Worm (Caenorhabditis elegans) whole organism, L3 larva: ENCODE data around the gene str-68.

Source experiments
- R02D3.7 ChIP-seq: fragments of 150-350 bp; optimal IDR thresholded peaks from 2 replicates; lab custom pipeline; 2014; ENCODE audit warnings: missing biosample characterization, missing genetic modification characterization
- ZK546.5 ChIP-seq: sonication (generic microtip); optimal IDR thresholded peaks from 2 replicates; lab custom pipeline; 2017; ENCODE audit warnings: missing biosample characterization, missing genetic modification characterization
- ceh-16 ChIP-seq: sonication (generic microtip); optimal IDR thresholded peaks from 2 replicates; lab custom pipeline; 2017; ENCODE audit warnings: missing biosample characterization, missing genetic modification characterization
- ceh-28 ChIP-seq: fragments of 150-350 bp; optimal IDR thresholded peaks from 2 replicates; lab custom pipeline; 2014; ENCODE audit warnings: missing biosample characterization, missing genetic modification reagents, missing genetic modification characterization
- ceh-82 ChIP-seq: fragments of 150-350 bp; optimal IDR thresholded peaks from 2 replicates; lab custom pipeline; 2014; ENCODE audit warnings: missing biosample characterization, missing genetic modification characterization
- elt-2 ChIP-seq: sonication (generic microtip); optimal IDR thresholded peaks from 2 replicates; lab custom pipeline; 2016; ENCODE audit warnings: missing genetic modification reagents, mild to moderate bottlenecking, missing genetic modification characterization, missing compliant biosample characterization
- eor-1 ChIP-seq, 2 experiments: fragments of 150-350 bp; optimal IDR thresholded peaks; 2 replicates each; lab custom pipeline; 2014 to 2018; ENCODE audit warnings: missing biosample characterization in 2 of 2, missing genetic modification characterization in 2 of 2
- fkh-10 ChIP-seq: sonication (generic microtip); optimal IDR thresholded peaks from 2 replicates; lab custom pipeline; 2017; ENCODE audit warnings: missing biosample characterization, missing genetic modification reagents, missing genetic modification characterization
- fkh-2 ChIP-seq: fragments of 150-350 bp; optimal IDR thresholded peaks from 2 replicates; lab custom pipeline; 2014; ENCODE audit warnings: missing biosample characterization, missing genetic modification reagents, missing genetic modification characterization
- fos-1 ChIP-seq: fragments of 150-350 bp; optimal IDR thresholded peaks from 2 replicates; lab custom pipeline; 2014; ENCODE audit warnings: missing biosample characterization, missing genetic modification characterization
- lin-15B ChIP-seq: fragments of 150-350 bp; optimal IDR thresholded peaks from 2 replicates; lab custom pipeline; 2014; ENCODE audit warnings: missing biosample characterization, missing genetic modification characterization
- lin-39 ChIP-seq: fragments of 150-350 bp; optimal IDR thresholded peaks from 2 replicates; lab custom pipeline; 2018; ENCODE audit warnings: missing biosample characterization, missing genetic modification reagents, missing genetic modification characterization
- lsy-12 ChIP-seq: sonication (generic microtip); optimal IDR thresholded peaks from 2 replicates; lab custom pipeline; 2016; ENCODE audit warnings: mild to moderate bottlenecking, missing genetic modification characterization, missing compliant biosample characterization
- mdl-1 ChIP-seq: fragments of 150-350 bp; optimal IDR thresholded peaks from 2 replicates; lab custom pipeline; 2014; ENCODE audit warnings: missing biosample characterization, missing genetic modification characterization
- nfya-1 ChIP-seq: sonication (generic microtip); optimal IDR thresholded peaks from 2 replicates; lab custom pipeline; 2017; ENCODE audit warnings: missing genetic modification characterization, mild to moderate bottlenecking, missing compliant biosample characterization, antibody characterized with exemption, moderate library complexity; ENCODE audit not compliant: insufficient read depth
- nhr-11 ChIP-seq: fragments of 150-350 bp; optimal IDR thresholded peaks from 2 replicates; lab custom pipeline; 2014; ENCODE audit warnings: missing biosample characterization, missing genetic modification characterization
- nhr-12 ChIP-seq: fragments of 150-350 bp; optimal IDR thresholded peaks from 2 replicates; lab custom pipeline; 2014; ENCODE audit warnings: missing biosample characterization, missing genetic modification characterization
- nhr-23 ChIP-seq: fragments of 150-350 bp; optimal IDR thresholded peaks from 2 replicates; lab custom pipeline; 2014; ENCODE audit warnings: missing biosample characterization, missing genetic modification reagents, missing genetic modification characterization
- nhr-237 ChIP-seq: fragments of 150-350 bp; optimal IDR thresholded peaks from 2 replicates; lab custom pipeline; 2014; ENCODE audit warnings: missing biosample characterization, missing genetic modification characterization
- nhr-25 ChIP-seq: sonication (generic microtip); optimal IDR thresholded peaks from 2 replicates; lab custom pipeline; 2017; ENCODE audit warnings: missing biosample characterization, missing genetic modification characterization
- nhr-28 ChIP-seq: fragments of 150-350 bp; optimal IDR thresholded peaks from 2 replicates; lab custom pipeline; 2014; ENCODE audit warnings: missing biosample characterization, missing genetic modification characterization
- nhr-43 ChIP-seq: sonication (generic microtip); optimal IDR thresholded peaks from 2 replicates; lab custom pipeline; 2016; ENCODE audit warnings: mild to moderate bottlenecking, missing genetic modification characterization, missing compliant biosample characterization; ENCODE audit not compliant: poor library complexity, severe bottlenecking
- nhr-67 ChIP-seq: fragments of 150-350 bp; optimal IDR thresholded peaks from 2 replicates; lab custom pipeline; 2014; ENCODE audit warnings: missing biosample characterization, missing genetic modification characterization
- nhr-77 ChIP-seq: fragments of 150-350 bp; optimal IDR thresholded peaks from 2 replicates; lab custom pipeline; 2014; ENCODE audit warnings: missing biosample characterization, missing genetic modification characterization
- pha-4 ChIP-seq: fragments of 150-350 bp; optimal IDR thresholded peaks from 2 replicates; lab custom pipeline; 2014; ENCODE audit warnings: missing biosample characterization, missing genetic modification reagents, missing genetic modification characterization
- pqm-1 ChIP-seq: fragments of 150-350 bp; optimal IDR thresholded peaks from 2 replicates; lab custom pipeline; 2017; ENCODE audit warnings: missing biosample characterization, missing genetic modification characterization, inconsistent platforms
- sea-2 ChIP-seq: fragments of 150-350 bp; sonication (generic microtip); optimal IDR thresholded peaks from 4 replicates; lab custom pipeline; 2014; ENCODE audit warnings: missing biosample characterization, missing genetic modification reagents, missing genetic modification characterization
- unc-39 ChIP-seq: sonication (generic microtip); optimal IDR thresholded peaks from 4 replicates; lab custom pipeline; 2017; ENCODE audit warnings: missing biosample characterization, missing genetic modification characterization
- ztf-4 ChIP-seq: fragments of 150-350 bp; optimal IDR thresholded peaks from 2 replicates; lab custom pipeline; 2014; ENCODE audit warnings: missing biosample characterization, missing genetic modification characterization

str-68 gene

ce11 chrV:3122403-3122802 is 15.1 kb upstream of the str-68 start:
- no peak for TF ChIP-seq R02D3.7 (tag; lab: Kevin White, UChicago)
- no peak for TF ChIP-seq fkh-10 (GFP tag; lab: Kevin White, UChicago)
- no peak for TF ChIP-seq nhr-28 (tag; lab: Kevin White, UChicago)
- TF ChIP-seq nhr-237 = no peak
- TF ChIP-seq nhr-11 = no peak
- no peak for TF ChIP-seq sea-2 (GFP tag; lab: Kevin White, UChicago)
- TF ChIP-seq pha-4 (tag; lab: Kevin White, UChicago) = no peak
- no peak for TF ChIP-seq unc-39 (tag; lab: Kevin White, UChicago)
- no peak for TF ChIP-seq mdl-1
- TF ChIP-seq ceh-16 = no peak
- no peak for TF ChIP-seq nhr-25 (tag; lab: Kevin White, UChicago)
- TF ChIP-seq, all 47 proteins: peak for 0

ce11 chrV:3121743-3122142 is 14.4 kb upstream of the str-68 start, which contains the start of gene srt-56:
TSS of gene srt-56 (minus strand) at chrV:3121843.
- no peak for TF ChIP-seq nhr-12 (tag; lab: Kevin White, UChicago)
- no peak for TF ChIP-seq ceh-82 (tag; lab: Kevin White, UChicago)
- no peak for TF ChIP-seq fkh-2
- TF ChIP-seq fos-1 (tag; lab: Kevin White, UChicago) = no peak
- TF ChIP-seq nhr-67 (tag; lab: Kevin White, UChicago) = no peak
- TF ChIP-seq unc-39 (tag; lab: Kevin White, UChicago) = no peak
- TF ChIP-seq mdl-1 = no peak
- no peak for TF ChIP-seq pha-4 (tag; lab: Kevin White, UChicago)
- no peak for TF ChIP-seq nhr-23

ce11 chrV:3119185-3119584 is 11.8 kb upstream of the str-68 start:
- peak; percentile 19 for TF ChIP-seq pqm-1 (tag; lab: Kevin White, UChicago)
- TF ChIP-seq lsy-12 = no peak
- TF ChIP-seq nhr-43 (tag; lab: Kevin White, UChicago) = no peak
- TF ChIP-seq elt-2 (tag; lab: Kevin White, UChicago) = peak; percentile 47

ce11 chrV:3118167-3118566 is 10.8 kb upstream of the str-68 start, which contains the start of gene clec-210:
TSS of gene clec-210 (plus strand) at chrV:3118377.
- TF ChIP-seq lin-39 (tag; lab: Kevin White, UChicago) = no peak
- TF ChIP-seq elt-2 (tag; lab: Kevin White, UChicago) = peak; percentile 55
- TF ChIP-seq pqm-1 (tag; lab: Kevin White, UChicago) = peak; percentile 42
- no peak for TF ChIP-seq nhr-77 (tag; lab: Kevin White, UChicago)
- TF ChIP-seq, all 47 proteins: peak for 2

- TF ChIP-seq nhr-237 = no peak
- no peak for TF ChIP-seq ceh-16
- TF ChIP-seq eor-1 (tag; optimal IDR thresholded peaks at IDR 0.05; lab: Kevin White, UChicago) = no peak
- no peak for TF ChIP-seq nhr-67 (tag; lab: Kevin White, UChicago)
- no peak for TF ChIP-seq ceh-28 (tag; lab: Kevin White, UChicago)
- no peak for TF ChIP-seq ztf-4 (tag; lab: Kevin White, UChicago)
- TF ChIP-seq lin-15B = no peak
- no peak for TF ChIP-seq nhr-12 (tag; lab: Kevin White, UChicago)
Observed at ce11 chrV:3114973-3115372, 7.6 kb upstream of the str-68 start, which contains the start of gene Y73C8C.3. TSS of gene Y73C8C.3 (plus strand) at chrV:3115273.

ce11 chrV:3113751-3114150 is 6.4 kb upstream of the str-68 start, which contains the start of gene Y73C8C.8:
TSS of gene Y73C8C.8 (minus strand) at chrV:3113851.
- TF ChIP-seq nhr-77 (tag; lab: Kevin White, UChicago) (no peak), nhr-11 (no peak), mdl-1 (no peak), ZK546.5 (tag; lab: Kevin White, UChicago) (no peak), nhr-12 (tag; lab: Kevin White, UChicago) (no peak), nfya-1 (tag; lab: Kevin White, UChicago) (no peak), nhr-67 (tag; lab: Kevin White, UChicago) (no peak), ceh-16 (no peak), nhr-23 (no peak)

ce11 chrV:3112198-3112597 is 4.8 kb upstream of the str-68 start:
- TF ChIP-seq lin-39 (tag; lab: Kevin White, UChicago) (no peak), elt-2 (tag; lab: Kevin White, UChicago) (peak; percentile 17)
